Worm (Caenorhabditis elegans) whole organism, early embryonic: ENCODE results near the gene F40E10.5.

Experiments used
- B0310.2 ChIP-seq: sonication (generic microtip); optimal IDR thresholded peaks from 2 replicates; lab custom pipeline; 2016; ENCODE audit warnings: mild to moderate bottlenecking, missing genetic modification characterization, missing compliant biosample characterization
- aly-1 ChIP-seq: sonication (generic microtip); optimal IDR thresholded peaks from 2 replicates; lab custom pipeline; 2016; ENCODE audit warnings: missing genetic modification characterization, missing compliant biosample characterization
- ama-1 ChIP-seq: fragments of 150-350 bp; optimal IDR thresholded peaks from 2 replicates; lab custom pipeline; 2014
- ceh-13 ChIP-seq: fragments of 200-800 bp; sonication (Bioruptor generic); optimal IDR thresholded peaks from 2 replicates; lab custom pipeline; 2018; ENCODE audit warnings: mild to moderate bottlenecking, missing genetic modification characterization, missing compliant biosample characterization
- hmbx-1 ChIP-seq: sonication (generic microtip); optimal IDR thresholded peaks from 2 replicates; lab custom pipeline; 2016; ENCODE audit warnings: mild to moderate bottlenecking, missing genetic modification characterization, missing compliant biosample characterization

- TF ChIP-seq aly-1 (tag; lab: Kevin White, UChicago) (no peak), hmbx-1 (tag; lab: Kevin White, UChicago) (no peak), ama-1 (lab: Kevin White, UChicago) (no peak), B0310.2 (tag; lab: Kevin White, UChicago) (no peak), ceh-13 (no peak)
Measured at ce11 chrX:14704933-14705332, 3.3 kb downstream of the F40E10.5 start.
